Fruit fly (Drosophila melanogaster): ENCODE measurements around the gene ND-75.

DNA sequence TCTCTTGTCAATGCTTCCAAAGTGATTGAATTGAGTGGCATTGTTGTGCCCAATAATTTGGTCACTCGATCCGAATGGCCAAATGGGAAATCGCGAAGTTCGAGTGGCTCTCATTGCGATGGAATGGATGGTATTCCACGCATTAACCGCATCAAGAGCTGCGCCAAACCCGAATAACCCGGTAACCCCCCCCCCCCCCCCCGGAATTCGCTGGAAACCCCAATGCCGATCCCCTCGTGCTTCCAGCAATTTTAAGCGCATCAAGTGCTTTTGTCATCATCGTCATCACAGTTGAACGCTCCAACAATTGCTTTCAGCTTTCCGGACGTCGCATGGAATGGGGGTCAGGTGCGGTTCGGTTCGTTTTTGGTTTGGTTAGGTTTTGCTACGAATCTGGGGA is 44.9 kb downstream of the ND-75 start:
- TF ChIP-seq usp (GFP tag; optimal IDR thresholded peaks at IDR 0.05) (no peak), psq (optimal IDR thresholded peaks at IDR 0.05) (no peak)

Data from whole organism.